Fruit fly (Drosophila melanogaster) whole organism, embryonic: Measurements from ENCODE around the gene CG6972.
A peak's percentile ranks its signal among the peaks of the same experiment; 100 is the strongest.

Experiments
- Aef1 ChIP-seq: fragments of 200-800 bp; sonication (Bioruptor generic); IDR thresholded peaks from 3 replicates; pipeline ENCODE4 v1.3.6; 2022; ENCODE audit warnings: missing biosample characterization, missing genetic modification characterization
- Bgb ChIP-seq: fragments of 200-800 bp; sonication (Bioruptor generic); IDR thresholded peaks from 2 replicates; pipeline ENCODE4 v1.3.6; 2022; ENCODE audit warnings: missing biosample characterization, missing genetic modification characterization; ENCODE audit not compliant: partially characterized antibody
- C15 ChIP-seq: fragments of 200-800 bp; sonication (Bioruptor generic); IDR thresholded peaks from 3 replicates; pipeline ENCODE4 v1.3.6; 2022; ENCODE audit warnings: missing biosample characterization, missing genetic modification characterization
- CG10431 ChIP-seq: fragments of 200-800 bp; sonication (Bioruptor generic); optimal IDR thresholded peaks from 3 replicates; lab custom pipeline; 2018; ENCODE audit warnings: missing biosample characterization, mild to moderate bottlenecking, missing genetic modification characterization
- CG11560 ChIP-seq: fragments of 200-800 bp; sonication (Bioruptor generic); IDR thresholded peaks from 3 replicates; pipeline ENCODE4 v1.3.6; 2022; ENCODE audit warnings: missing biosample characterization, missing genetic modification characterization
- CG12219 ChIP-seq: fragments of 200-800 bp; sonication (Bioruptor generic); optimal IDR thresholded peaks from 3 replicates; lab custom pipeline; 2018; ENCODE audit warnings: missing biosample characterization, mild to moderate bottlenecking, missing genetic modification characterization
- CG13287 ChIP-seq: fragments of 200-800 bp; sonication (Bioruptor generic); IDR thresholded peaks from 2 replicates; pipeline ENCODE4 v1.3.6; 2022; ENCODE audit warnings: missing biosample characterization, missing genetic modification characterization; ENCODE audit not compliant: partially characterized antibody
- CG14965 ChIP-seq: fragments of 200-800 bp; sonication (Bioruptor generic); optimal IDR thresholded peaks from 2 replicates; lab custom pipeline; 2016; ENCODE audit warnings: missing biosample characterization, missing genetic modification characterization, borderline replicate concordance
- CG16779 ChIP-seq: fragments of 200-800 bp; sonication (Bioruptor generic); IDR thresholded peaks from 2 replicates; pipeline ENCODE4 v1.3.6; 2022; ENCODE audit warnings: missing biosample characterization, missing genetic modification characterization
- CG1792 ChIP-seq: fragments of 200-800 bp; sonication (Bioruptor generic); optimal IDR thresholded peaks from 2 replicates; lab custom pipeline; 2016; ENCODE audit warnings: missing biosample characterization, missing genetic modification characterization
- CG2120 ChIP-seq: fragments of 200-800 bp; sonication (Bioruptor generic); optimal IDR thresholded peaks from 3 replicates; lab custom pipeline; 2016; ENCODE audit warnings: missing biosample characterization, missing genetic modification characterization
- CG2678 ChIP-seq: fragments of 200-800 bp; sonication (Bioruptor generic); optimal IDR thresholded peaks from 3 replicates; lab custom pipeline; 2019; ENCODE audit warnings: missing biosample characterization, mild to moderate bottlenecking, missing genetic modification characterization, moderate library complexity
- CG31441 ChIP-seq: fragments of 200-800 bp; sonication (Bioruptor generic); IDR thresholded peaks from 2 replicates; pipeline ENCODE4 v1.3.6; 2022; ENCODE audit warnings: missing biosample characterization, missing genetic modification characterization
- CG34224 ChIP-seq: fragments of 200-800 bp; sonication (Bioruptor generic); IDR thresholded peaks from 3 replicates; pipeline ENCODE4 v1.3.6; 2022; ENCODE audit warnings: missing biosample characterization, missing genetic modification characterization; ENCODE audit not compliant: partially characterized antibody
- CG4282 ChIP-seq: fragments of 200-800 bp; sonication (Bioruptor generic); optimal IDR thresholded peaks from 2 replicates; lab custom pipeline; 2016; ENCODE audit warnings: missing biosample characterization, missing genetic modification characterization
- CG7786 ChIP-seq: fragments of 200-800 bp; sonication (Bioruptor generic); optimal IDR thresholded peaks from 2 replicates; lab custom pipeline; 2016; ENCODE audit warnings: missing biosample characterization, missing genetic modification characterization
- CG8281 ChIP-seq: fragments of 200-800 bp; sonication (Bioruptor generic); optimal IDR thresholded peaks from 2 replicates; lab custom pipeline; 2018; ENCODE audit warnings: missing biosample characterization, mild to moderate bottlenecking, missing genetic modification characterization, moderate library complexity
- CG8359 ChIP-seq: fragments of 200-800 bp; sonication (Bioruptor generic); optimal IDR thresholded peaks from 2 replicates; lab custom pipeline; 2017; ENCODE audit warnings: missing biosample characterization, mild to moderate bottlenecking, missing genetic modification characterization, borderline replicate concordance
- CG9609 ChIP-seq: fragments of 200-800 bp; sonication (Bioruptor generic); optimal IDR thresholded peaks from 3 replicates; lab custom pipeline; 2016; ENCODE audit warnings: missing biosample characterization, missing genetic modification characterization
- CG9817 ChIP-seq: fragments of 200-800 bp; sonication (Bioruptor generic); optimal IDR thresholded peaks from 2 replicates; lab custom pipeline; 2018; ENCODE audit warnings: missing biosample characterization, mild to moderate bottlenecking, missing genetic modification characterization, moderate library complexity
- CG9876 ChIP-seq: fragments of 200-800 bp; sonication (Bioruptor generic); optimal IDR thresholded peaks from 2 replicates; lab custom pipeline; 2016; ENCODE audit warnings: missing biosample characterization, missing genetic modification characterization
- Dad ChIP-seq: fragments of 200-800 bp; sonication (Bioruptor generic); optimal IDR thresholded peaks from 3 replicates; lab custom pipeline; 2016; ENCODE audit warnings: missing biosample characterization, missing genetic modification characterization
- Dref ChIP-seq: fragments of 200-800 bp; sonication (Bioruptor generic); IDR thresholded peaks from 2 replicates; pipeline ENCODE4 v1.3.6; 2022; ENCODE audit warnings: missing biosample characterization, missing genetic modification characterization
- E2f1 ChIP-seq: fragments of 200-800 bp; sonication (Bioruptor generic); IDR thresholded peaks from 2 replicates; pipeline ENCODE4 v1.3.6; 2022; ENCODE audit warnings: missing biosample characterization, missing genetic modification characterization
- Ets97D ChIP-seq: fragments of 200-800 bp; sonication (Bioruptor generic); optimal IDR thresholded peaks from 3 replicates; lab custom pipeline; 2016; ENCODE audit warnings: missing biosample characterization, missing genetic modification characterization
- HLH54F ChIP-seq: fragments of 200-800 bp; sonication (Bioruptor generic); optimal IDR thresholded peaks from 3 replicates; lab custom pipeline; 2016; ENCODE audit warnings: missing biosample characterization, missing genetic modification characterization
- Hmx ChIP-seq: fragments of 200-800 bp; sonication (Bioruptor generic); optimal IDR thresholded peaks from 2 replicates; lab custom pipeline; 2016; ENCODE audit warnings: missing biosample characterization, missing genetic modification characterization
- Max ChIP-seq: fragments of 200-800 bp; sonication (Bioruptor generic); optimal IDR thresholded peaks from 2 replicates; lab custom pipeline; 2016; ENCODE audit warnings: missing biosample characterization, mild to moderate bottlenecking, missing genetic modification characterization
- Nf-YC ChIP-seq: fragments of 200-800 bp; optimal IDR thresholded peaks from 3 replicates; lab custom pipeline; 2019; ENCODE audit warnings: missing biosample characterization, mild to moderate bottlenecking, missing genetic modification characterization, moderate library complexity
- Opbp ChIP-seq: fragments of 200-800 bp; sonication (Bioruptor generic); IDR thresholded peaks from 3 replicates; pipeline ENCODE4 v1.3.6; 2022; ENCODE audit warnings: missing biosample characterization, missing genetic modification characterization; ENCODE audit not compliant: partially characterized antibody
- PHDP ChIP-seq: fragments of 200-800 bp; sonication (Bioruptor generic); optimal IDR thresholded peaks from 3 replicates; lab custom pipeline; 2018; ENCODE audit warnings: missing biosample characterization, mild to moderate bottlenecking, missing genetic modification characterization, moderate library complexity
- Rx ChIP-seq: fragments of 200-800 bp; sonication (Bioruptor generic); IDR thresholded peaks from 2 replicates; pipeline ENCODE4 v1.3.6; 2022; ENCODE audit warnings: missing biosample characterization, missing genetic modification characterization
- Scr ChIP-seq: fragments of 200-800 bp; sonication (Bioruptor generic); IDR thresholded peaks from 2 replicates; pipeline ENCODE4 v1.3.6; 2022; ENCODE audit warnings: missing biosample characterization, missing genetic modification characterization; ENCODE audit not compliant: partially characterized antibody
- Sin3A ChIP-seq: fragments of >200 bp; optimal IDR thresholded peaks from 2 replicates; lab custom pipeline; 2018
- bcd ChIP-seq: fragments of 200-800 bp; sonication (Bioruptor generic); optimal IDR thresholded peaks from 2 replicates; lab custom pipeline; 2017; ENCODE audit warnings: missing biosample characterization, mild to moderate bottlenecking, missing genetic modification characterization
- chn ChIP-seq: fragments of 200-800 bp; sonication (Bioruptor generic); optimal IDR thresholded peaks from 2 replicates; lab custom pipeline; 2016; ENCODE audit warnings: missing biosample characterization, missing genetic modification characterization
- dati ChIP-seq: fragments of 200-800 bp; sonication (Bioruptor generic); IDR thresholded peaks from 2 replicates; pipeline ENCODE4 v1.3.6; 2022; ENCODE audit warnings: missing biosample characterization, missing genetic modification characterization
- dpn ChIP-seq, 2 experiments: fragments of 200-800 bp; sonication (Bioruptor generic); optimal IDR thresholded peaks; 3 replicates each; lab custom pipeline; 2016; ENCODE audit warnings: missing biosample characterization in 2 of 2, missing genetic modification characterization in 2 of 2
- ftz-f1 ChIP-seq: fragments of 200-800 bp; sonication (Bioruptor generic); optimal IDR thresholded peaks from 2 replicates; lab custom pipeline; 2016; ENCODE audit warnings: missing biosample characterization, missing genetic modification characterization
- gce ChIP-seq: fragments of 200-800 bp; sonication (Bioruptor generic); IDR thresholded peaks from 3 replicates; pipeline ENCODE4 v1.3.6; 2022; ENCODE audit warnings: missing biosample characterization, missing genetic modification characterization
- grn ChIP-seq: fragments of 200-800 bp; sonication (Bioruptor generic); optimal IDR thresholded peaks from 3 replicates; lab custom pipeline; 2017; ENCODE audit warnings: missing biosample characterization, missing genetic modification characterization
- gro ChIP-seq: fragments of 200-800 bp; sonication (Bioruptor generic); optimal IDR thresholded peaks from 2 replicates; lab custom pipeline; 2016; ENCODE audit warnings: missing biosample characterization, missing genetic modification characterization
- klu ChIP-seq: fragments of 200-800 bp; sonication (Bioruptor generic); IDR thresholded peaks from 2 replicates; pipeline ENCODE4 v1.3.6; 2022; ENCODE audit warnings: missing biosample characterization, missing genetic modification characterization
- knrl ChIP-seq: fragments of 200-800 bp; sonication (Bioruptor generic); IDR thresholded peaks from 3 replicates; pipeline ENCODE4 v1.3.6; 2022; ENCODE audit warnings: missing biosample characterization, missing genetic modification characterization; ENCODE audit not compliant: partially characterized antibody
- mirr ChIP-seq: fragments of 200-800 bp; sonication (Bioruptor generic); optimal IDR thresholded peaks from 3 replicates; lab custom pipeline; 2018; ENCODE audit warnings: missing biosample characterization, mild to moderate bottlenecking, missing genetic modification characterization
- nom ChIP-seq: fragments of 200-800 bp; sonication (Bioruptor generic); optimal IDR thresholded peaks from 2 replicates; lab custom pipeline; 2017; ENCODE audit warnings: missing biosample characterization, missing genetic modification characterization, mild to moderate bottlenecking, moderate library complexity, missing genetic modification reagents
- odd ChIP-seq: fragments of 200-800 bp; sonication (Bioruptor generic); optimal IDR thresholded peaks from 2 replicates; lab custom pipeline; 2017; ENCODE audit warnings: missing biosample characterization, mild to moderate bottlenecking, missing genetic modification characterization
- pzg ChIP-seq: fragments of 200-800 bp; sonication (Bioruptor generic); optimal IDR thresholded peaks from 3 replicates; lab custom pipeline; 2018; ENCODE audit warnings: missing biosample characterization, mild to moderate bottlenecking, missing genetic modification characterization, moderate library complexity
- sd ChIP-seq: fragments of 200-800 bp; sonication (Bioruptor generic); optimal IDR thresholded peaks from 3 replicates; lab custom pipeline; 2018; ENCODE audit warnings: missing biosample characterization, mild to moderate bottlenecking, missing genetic modification characterization, moderate library complexity
- sim ChIP-seq: fragments of 200-800 bp; sonication (Bioruptor generic); IDR thresholded peaks from 2 replicates; pipeline ENCODE4 v1.3.6; 2022; ENCODE audit warnings: missing biosample characterization, missing genetic modification characterization
- wdn ChIP-seq: fragments of 200-800 bp; sonication (Bioruptor generic); IDR thresholded peaks from 2 replicates; pipeline ENCODE4 v1.3.6; 2022; ENCODE audit warnings: missing biosample characterization, missing genetic modification characterization
- zen2 ChIP-seq: fragments of 200-800 bp; sonication (Bioruptor generic); IDR thresholded peaks from 3 replicates; pipeline ENCODE4 v1.3.6; 2022; ENCODE audit warnings: missing biosample characterization, missing genetic modification characterization; ENCODE audit not compliant: partially characterized antibody

CG6972 gene

DNA sequence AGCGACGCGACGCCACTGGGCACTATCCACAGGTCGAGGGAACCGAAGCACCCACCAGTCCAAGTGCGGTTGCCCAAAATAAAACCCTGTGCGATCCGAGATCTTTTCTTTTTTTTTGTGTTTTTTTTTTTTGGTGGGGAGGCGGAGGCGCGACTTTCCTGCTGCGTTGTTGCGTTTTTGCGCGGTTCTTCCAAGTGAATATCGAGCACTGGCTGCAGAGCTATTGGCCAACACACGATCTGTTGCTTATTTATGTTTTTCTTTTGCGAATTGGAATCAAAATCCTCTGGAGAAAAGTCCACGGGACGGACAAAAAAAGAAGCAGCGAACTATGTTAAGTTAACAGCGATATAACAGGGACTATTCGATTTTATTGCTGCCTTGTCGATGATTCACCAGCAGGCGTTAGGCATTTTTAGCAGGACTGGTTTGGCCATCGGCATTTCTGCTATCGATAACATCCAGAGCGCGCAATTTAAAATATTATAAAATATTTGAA is 19.1 kb downstream of the CG6972 start, which contains the start of gene wge (continued):
- TF ChIP-seq CG8281 (tag; lab: Kevin White, UChicago) (no peak), Dref (GFP tag; lab: Robert Waterston, UW) (peak; percentile 91), C15 (GFP tag; lab: Robert Waterston, UW) (no peak), PHDP (tag; lab: Kevin White, UChicago) (no peak), nom (GFP tag; lab: Kevin White, UChicago) (peak; percentile 95), CG2678 (tag; lab: Kevin White, UChicago) (peak; percentile 1), bcd (no peak), CG16779 (GFP tag; lab: Robert Waterston, UW) (no peak), CG7786 (GFP tag; lab: Kevin White, UChicago) (no peak), CG8359 (GFP tag; lab: Kevin White, UChicago) (no peak), CG12219 (no peak), CG31441 (GFP tag; lab: Robert Waterston, UW) (no peak), Nf-YC (tag; lab: Kevin White, UChicago) (no peak), Sin3A (lab: Kevin White, UChicago) (peak; percentile 20), CG9876 (GFP tag; lab: Kevin White, UChicago) (no peak), pzg (GFP tag; lab: Kevin White, UChicago) (peak; percentile 70), dati (GFP tag; lab: Robert Waterston, UW) (no peak), grn (GFP tag; lab: Kevin White, UChicago) (no peak), Dad (no peak), Opbp (GFP tag; lab: Robert Waterston, UW) (peak; percentile 58; the same call in 1 of the 3 replicates), CG13287 (peak; percentile 79), CG9817 (tag; lab: Kevin White, UChicago) (no peak), zen2 (GFP tag; lab: Robert Waterston, UW) (no peak), odd (GFP tag; lab: Kevin White, UChicago) (no peak), Aef1 (GFP tag; lab: Robert Waterston, UW) (no peak), gro (no peak), Rx (GFP tag; lab: Robert Waterston, UW) (no peak), ftz-f1 (GFP tag; lab: Kevin White, UChicago) (no peak), sd (tag; lab: Kevin White, UChicago) (peak; percentile 69), gce (no peak), dpn (GFP tag; optimal IDR thresholded peaks at IDR 0.05; lab: Kevin White, UChicago) (no peak), chn (GFP tag; lab: Kevin White, UChicago) (no peak), Ets97D (no peak), HLH54F (GFP tag; lab: Kevin White, UChicago) (no peak), Max (GFP tag; lab: Kevin White, UChicago) (no peak), Hmx (no peak), wdn (GFP tag; lab: Robert Waterston, UW) (no peak), sim (GFP tag; lab: Robert Waterston, UW) (no peak), CG9609 (GFP tag; lab: Kevin White, UChicago) (no peak), CG2120 (GFP tag; lab: Kevin White, UChicago) (no peak), mirr (GFP tag; lab: Kevin White, UChicago) (no peak), Scr (GFP tag; lab: Robert Waterston, UW) (peak; percentile 64), knrl (GFP tag; lab: Robert Waterston, UW) (peak; percentile 54), Bgb (GFP tag; lab: Robert Waterston, UW) (peak; percentile 76), E2f1 (GFP tag; lab: Robert Waterston, UW) (no peak), CG1792 (GFP tag; lab: Kevin White, UChicago) (no peak), klu (GFP tag; lab: Robert Waterston, UW) (no peak), CG14965 (GFP tag; lab: Kevin White, UChicago) (no peak), CG10431 (GFP tag; lab: Kevin White, UChicago) (no peak), CG11560 (tag; lab: Robert Waterston, UW) (peak; percentile 96), CG4282 (GFP tag; lab: Kevin White, UChicago) (no peak), CG34224 (GFP tag; lab: Robert Waterston, UW) (peak; percentile 71)
